Worm (Caenorhabditis elegans): Measurements from ENCODE around the gene oac-55.
A peak's percentile ranks its signal among the peaks of the same experiment; 100 is the strongest.

Gene oac-55

ce11 chrV:3776946-3777345 lies 16.0 kb downstream of the oac-55 start (continued):
- no peak for TF ChIP-seq zag-1 (tag; optimal IDR thresholded peaks at IDR 0.05)
- peak; percentile 51 for TF ChIP-seq lin-14 (GFP tag; optimal IDR thresholded peaks at IDR 0.05)
- TF ChIP-seq hpl-2 (GFP tag; optimal IDR thresholded peaks at IDR 0.05) = no peak
- TF ChIP-seq nhr-28 (tag; optimal IDR thresholded peaks at IDR 0.05) = no peak
- TF ChIP-seq C04F5.9 (tag; optimal IDR thresholded peaks at IDR 0.05) = no peak
- no peak for TF ChIP-seq unc-30 (tag; optimal IDR thresholded peaks at IDR 0.05)
- no peak for TF ChIP-seq zip-4 (GFP tag; optimal IDR thresholded peaks at IDR 0.05)
- TF ChIP-seq mep-1 (tag; optimal IDR thresholded peaks at IDR 0.05) = no peak
- TF ChIP-seq ceh-8 (GFP tag; optimal IDR thresholded peaks at IDR 0.05) = no peak
- TF ChIP-seq unc-98 (GFP tag; IDR thresholded peaks at IDR 0.05) = no peak
- no peak for TF ChIP-seq rnt-1 (tag; optimal IDR thresholded peaks at IDR 0.05)
- no peak for TF ChIP-seq nhr-71 (tag; optimal IDR thresholded peaks at IDR 0.05)
- peak; percentile 33 for TF ChIP-seq nhr-20 (tag; optimal IDR thresholded peaks at IDR 0.05)
- no peak for TF ChIP-seq Y116A8C.19 (tag; optimal IDR thresholded peaks at IDR 0.05; ENCODE audit: borderline replicate concordance)
- no peak for TF ChIP-seq efl-3 (GFP tag; optimal IDR thresholded peaks at IDR 0.05)
- TF ChIP-seq nhr-12 (tag; optimal IDR thresholded peaks at IDR 0.05) = no peak
- TF ChIP-seq ama-1 (optimal IDR thresholded peaks at IDR 0.05) = no peak
- TF ChIP-seq ztf-4 (tag; optimal IDR thresholded peaks at IDR 0.05) = no peak
- no peak for TF ChIP-seq vab-15 (tag; optimal IDR thresholded peaks at IDR 0.05)
- no peak for TF ChIP-seq aha-1 (tag; optimal IDR thresholded peaks at IDR 0.05)
- no peak for TF ChIP-seq ztf-11 (tag; optimal IDR thresholded peaks at IDR 0.05)
- TF ChIP-seq pqm-1 (tag; optimal IDR thresholded peaks at IDR 0.05) = no peak
- no peak for TF ChIP-seq sox-4 (tag; optimal IDR thresholded peaks at IDR 0.05)
- TF ChIP-seq unc-62 (GFP tag; optimal IDR thresholded peaks at IDR 0.05) = no peak
- TF ChIP-seq hlh-4 (tag; optimal IDR thresholded peaks at IDR 0.05) = no peak
- TF ChIP-seq ceh-63 (GFP tag; optimal IDR thresholded peaks at IDR 0.05) = no peak
- no peak for TF ChIP-seq tlp-1 (tag; optimal IDR thresholded peaks at IDR 0.05)
- TF ChIP-seq sup-37 (GFP tag; optimal IDR thresholded peaks at IDR 0.05) = no peak
- no peak for TF ChIP-seq egl-13 (tag; optimal IDR thresholded peaks at IDR 0.05)
- TF ChIP-seq mdl-1 (tag; optimal IDR thresholded peaks at IDR 0.05) = peak in 1 of 2 experiments; percentile 28
- no peak for TF ChIP-seq pax-3 (tag; optimal IDR thresholded peaks at IDR 0.05)
- no peak for TF ChIP-seq nhr-76 (tag; optimal IDR thresholded peaks at IDR 0.05)

ce11 chrV:3784167-3784734 lies 23.3 kb downstream of the oac-55 start, which contains the start of gene R08F11.1:
R08F11.1 (minus strand) TSS chrV:3784217.
- TF ChIP-seq egl-27 (tag; optimal IDR thresholded peaks at IDR 0.05) (no peak), nhr-71 (tag; optimal IDR thresholded peaks at IDR 0.05) (no peak), elt-2 (tag; optimal IDR thresholded peaks at IDR 0.05) (peak; percentile 62)

DNA sequence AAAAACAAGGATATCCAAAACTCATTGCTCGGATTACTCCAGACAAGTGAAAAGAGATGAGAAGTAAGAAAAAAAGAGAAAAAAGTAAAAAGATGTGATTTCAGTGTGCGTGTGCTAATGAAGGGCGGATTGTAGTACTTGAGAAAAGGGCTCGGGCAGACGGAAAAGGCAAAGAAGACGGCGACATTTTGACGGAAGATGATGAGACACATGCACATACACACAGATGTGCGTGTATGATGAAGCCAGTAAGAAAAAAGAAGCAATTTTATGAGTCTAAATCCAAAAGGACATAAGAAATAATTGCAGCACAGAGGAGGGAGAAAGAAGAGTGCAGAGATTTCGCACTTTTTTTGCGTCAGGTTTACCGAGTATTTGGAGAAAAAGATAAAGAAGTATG lies 27.6 kb downstream of the oac-55 start:
- TF ChIP-seq ets-5 (GFP tag; IDR thresholded peaks at IDR 0.05) = no peak
- no peak for TF ChIP-seq C34B4.2 (tag; optimal IDR thresholded peaks at IDR 0.05)
- TF ChIP-seq pax-3 (tag; optimal IDR thresholded peaks at IDR 0.05) = peak; percentile 1
- TF ChIP-seq fkh-10 (GFP tag; optimal IDR thresholded peaks at IDR 0.05) = peak; percentile 79
- no peak for TF ChIP-seq efl-1 (optimal IDR thresholded peaks at IDR 0.05)
- TF ChIP-seq efl-1 (GFP tag; optimal IDR thresholded peaks at IDR 0.05 in 1 of 2) = peak in 1 of 2 experiments; percentile 64
- no peak for TF ChIP-seq egl-13 (tag; optimal IDR thresholded peaks at IDR 0.05)
- peak; percentile 56 for TF ChIP-seq lin-14 (GFP tag; optimal IDR thresholded peaks at IDR 0.05)
- no peak for TF ChIP-seq grh-1 (GFP tag; IDR thresholded peaks at IDR 0.05)
- peak; percentile 32 for TF ChIP-seq fkh-8 (tag; optimal IDR thresholded peaks at IDR 0.05)
- no peak for TF ChIP-seq dsc-1 (tag; optimal IDR thresholded peaks at IDR 0.05)
